Fruit fly (Drosophila melanogaster) whole organism, embryonic: ENCODE results near the gene hook.

Experiments
- Abd-B ChIP-seq: fragments of 200-800 bp; sonication (Bioruptor generic); optimal IDR thresholded peaks from 2 replicates; lab custom pipeline; 2018; ENCODE audit warnings: missing biosample characterization, mild to moderate bottlenecking, missing genetic modification characterization, moderate library complexity
- Bdp1 ChIP-seq: fragments of 200-800 bp; sonication (Bioruptor generic); optimal IDR thresholded peaks from 3 replicates; lab custom pipeline; 2016; ENCODE audit warnings: missing biosample characterization, missing genetic modification characterization
- Blimp-1 ChIP-seq: fragments of 200-800 bp; sonication (Bioruptor generic); optimal IDR thresholded peaks from 3 replicates; lab custom pipeline; 2018; ENCODE audit warnings: missing biosample characterization, missing genetic modification characterization, mild to moderate bottlenecking, moderate library complexity, missing genetic modification reagents
- CG10565 ChIP-seq: fragments of 200-800 bp; sonication (Bioruptor generic); optimal IDR thresholded peaks from 3 replicates; lab custom pipeline; 2016; ENCODE audit warnings: missing biosample characterization, mild to moderate bottlenecking, missing genetic modification characterization
- CG11456 ChIP-seq: fragments of 200-800 bp; sonication (Bioruptor generic); IDR thresholded peaks from 3 replicates; pipeline ENCODE4 v1.3.6; 2022; ENCODE audit warnings: missing biosample characterization, missing genetic modification characterization
- CG14014 ChIP-seq: fragments of 200-800 bp; sonication (Bioruptor generic); IDR thresholded peaks from 2 replicates; pipeline ENCODE4 v1.3.6; 2022; ENCODE audit warnings: missing biosample characterization, missing genetic modification characterization
- CG15514 ChIP-seq: fragments of 200-800 bp; sonication (Bioruptor generic); optimal IDR thresholded peaks from 3 replicates; lab custom pipeline; 2017; ENCODE audit warnings: missing biosample characterization, missing genetic modification characterization, mild to moderate bottlenecking, moderate library complexity, missing genetic modification reagents
- CG18599 ChIP-seq: fragments of 200-800 bp; sonication (Bioruptor generic); optimal IDR thresholded peaks from 3 replicates; lab custom pipeline; 2017; ENCODE audit warnings: missing biosample characterization, missing genetic modification characterization, mild to moderate bottlenecking, moderate library complexity, missing genetic modification reagents
- CG2199 ChIP-seq: fragments of 200-800 bp; sonication (Bioruptor generic); IDR thresholded peaks from 3 replicates; pipeline ENCODE4 v1.3.6; 2022; ENCODE audit warnings: missing biosample characterization, missing genetic modification characterization
- CG31224 ChIP-seq: fragments of 200-800 bp; sonication (Bioruptor generic); IDR thresholded peaks from 2 replicates; pipeline ENCODE4 v1.3.6; 2022; ENCODE audit warnings: missing biosample characterization, missing genetic modification characterization
- CG31388 ChIP-seq: fragments of 200-800 bp; sonication (Bioruptor generic); optimal IDR thresholded peaks from 2 replicates; lab custom pipeline; 2016; ENCODE audit warnings: missing biosample characterization, missing genetic modification characterization
- CG6689 ChIP-seq: fragments of 200-800 bp; sonication (Bioruptor generic); IDR thresholded peaks from 2 replicates; pipeline ENCODE4 v1.3.6; 2022; ENCODE audit warnings: missing biosample characterization, missing genetic modification characterization
- Gug ChIP-seq: fragments of 200-800 bp; sonication (Bioruptor generic); IDR thresholded peaks from 4 replicates; pipeline ENCODE4 v1.3.6; 2022; ENCODE audit warnings: missing biosample characterization, missing genetic modification characterization
- Hr51 ChIP-seq, 2 experiments: fragments of 200-800 bp; sonication (Bioruptor generic); optimal IDR thresholded peaks; 2 replicates in 1 of 2; 3 replicates in 1 of 2; lab custom pipeline; 2016 to 2018; ENCODE audit warnings: missing biosample characterization in 2 of 2, missing genetic modification characterization in 2 of 2, mild to moderate bottlenecking in 1 of 2, moderate library complexity in 1 of 2
- Hr78 ChIP-seq, 2 experiments: fragments of 200-800 bp in 1 of 2; fragments of >200 bp in 1 of 2; sonication (Bioruptor generic) in 1 of 2; optimal IDR thresholded peaks; 2 replicates each; lab custom pipeline; 2017 to 2019; ENCODE audit warnings: missing biosample characterization in 2 of 2, missing genetic modification characterization in 2 of 2, mild to moderate bottlenecking in 1 of 2, moderate library complexity in 1 of 2
- Med ChIP-seq: fragments of 200-800 bp; sonication (Bioruptor generic); peaks from one replicate; lab custom pipeline; 2016; ENCODE audit warnings: missing biosample characterization, missing genetic modification characterization, mild to moderate bottlenecking, inconsistent platforms, moderate library complexity
- Pdp1 ChIP-seq, 2 experiments: fragments of 200-800 bp; sonication (Bioruptor generic); optimal IDR thresholded peaks; 3 replicates each; lab custom pipeline; 2016; ENCODE audit warnings: missing biosample characterization in 2 of 2, missing genetic modification characterization in 2 of 2, mild to moderate bottlenecking in 1 of 2, moderate library complexity in 1 of 2
- Side ChIP-seq: fragments of 200-800 bp; sonication (Bioruptor generic); optimal IDR thresholded peaks from 2 replicates; lab custom pipeline; 2016; ENCODE audit warnings: missing biosample characterization, missing genetic modification characterization
- abd-A ChIP-seq: fragments of 200-800 bp; sonication (Bioruptor generic); optimal IDR thresholded peaks from 3 replicates; lab custom pipeline; 2019; ENCODE audit warnings: missing biosample characterization, mild to moderate bottlenecking, missing genetic modification characterization, moderate library complexity
- ase ChIP-seq: fragments of 200-800 bp; sonication (Bioruptor generic); IDR thresholded peaks from 3 replicates; pipeline ENCODE4 v1.3.6; 2022; ENCODE audit warnings: missing biosample characterization, missing genetic modification characterization
- bbx ChIP-seq: fragments of 200-800 bp; sonication (Bioruptor generic); IDR thresholded peaks from 2 replicates; pipeline ENCODE4 v1.3.6; 2022; ENCODE audit warnings: missing biosample characterization, missing genetic modification characterization; ENCODE audit not compliant: partially characterized antibody
- bigmax ChIP-seq: fragments of 200-800 bp; sonication (Bioruptor generic); optimal IDR thresholded peaks from 2 replicates; lab custom pipeline; 2018; ENCODE audit warnings: missing biosample characterization, mild to moderate bottlenecking, missing genetic modification characterization
- chn ChIP-seq: fragments of 200-800 bp; sonication (Bioruptor generic); optimal IDR thresholded peaks from 2 replicates; lab custom pipeline; 2016; ENCODE audit warnings: missing biosample characterization, missing genetic modification characterization
- dan ChIP-seq: fragments of 200-800 bp; sonication (Bioruptor generic); IDR thresholded peaks from 2 replicates; pipeline ENCODE4 v1.3.6; 2022; ENCODE audit warnings: missing biosample characterization, missing genetic modification characterization
- dysf ChIP-seq: fragments of 200-800 bp; sonication (Bioruptor generic); IDR thresholded peaks from 3 replicates; pipeline ENCODE4 v1.3.6; 2022; ENCODE audit warnings: missing biosample characterization, missing genetic modification characterization
- exex ChIP-seq: fragments of 200-800 bp; sonication (Bioruptor generic); optimal IDR thresholded peaks from 4 replicates; lab custom pipeline; 2018; ENCODE audit warnings: missing biosample characterization, mild to moderate bottlenecking, missing genetic modification characterization, moderate library complexity
- fd96Cb ChIP-seq: fragments of 200-800 bp; sonication (Bioruptor generic); optimal IDR thresholded peaks from 2 replicates; lab custom pipeline; 2018; ENCODE audit warnings: missing biosample characterization, mild to moderate bottlenecking, missing genetic modification characterization, moderate library complexity
- otp ChIP-seq: fragments of 200-800 bp; sonication (Bioruptor generic); IDR thresholded peaks from 3 replicates; pipeline ENCODE4, ENCODE4 v1.3.6; 2022; ENCODE audit warnings: missing biosample characterization, missing genetic modification characterization
- p53 ChIP-seq: fragments of 200-800 bp; sonication (Bioruptor generic); optimal IDR thresholded peaks from 2 replicates; lab custom pipeline; 2016; ENCODE audit warnings: missing biosample characterization, missing genetic modification characterization
- psq ChIP-seq: fragments of 200-800 bp; sonication (Bioruptor generic); optimal IDR thresholded peaks from 2 replicates; lab custom pipeline; 2017; ENCODE audit warnings: missing biosample characterization, missing genetic modification characterization
- sima ChIP-seq: fragments of 200-800 bp; sonication (Bioruptor generic); optimal IDR thresholded peaks from 2 replicates; lab custom pipeline; 2016; ENCODE audit warnings: missing biosample characterization, missing genetic modification characterization
- sqz ChIP-seq: fragments of 200-800 bp; sonication (Bioruptor generic); optimal IDR thresholded peaks from 3 replicates; lab custom pipeline; 2018; ENCODE audit warnings: missing biosample characterization, mild to moderate bottlenecking, missing genetic modification characterization

hook gene

dm6 chr2L:18995660-18996417, 37.5 kb downstream of the hook start, which contains the start of gene CG10650 (continued):
- TF ChIP-seq Side (GFP tag; lab: Kevin White, UChicago), result no peak
- no peak for TF ChIP-seq Hr51 (GFP tag; optimal IDR thresholded peaks at IDR 0.05; lab: Kevin White, UChicago)
- TF ChIP-seq CG10565, result no peak
- no peak for TF ChIP-seq bigmax (GFP tag; lab: Kevin White, UChicago)
- TF ChIP-seq CG31388, result no peak
- TF ChIP-seq Blimp-1, result no peak
- TF ChIP-seq Bdp1 (GFP tag; lab: Kevin White, UChicago), result no peak
- TF ChIP-seq ase (GFP tag; lab: Robert Waterston, UW), result no peak
- no peak for TF ChIP-seq dan
- no peak for TF ChIP-seq chn
- TF ChIP-seq sqz (GFP tag; lab: Kevin White, UChicago), result peak; percentile 61
- TF ChIP-seq CG18599 (GFP tag; lab: Kevin White, UChicago), result peak; percentile 13
- peak in 1 of 2 experiments; percentile 15 for TF ChIP-seq Hr78 (GFP tag; optimal IDR thresholded peaks at IDR 0.05; lab: Kevin White, UChicago)
- TF ChIP-seq exex (tag; lab: Kevin White, UChicago), result peak; percentile 39
- TF ChIP-seq CG15514 (GFP tag; lab: Kevin White, UChicago), result no peak
- 0 out of 3 replicates have a peak, but pooled peaks have one; percentile 19 for TF ChIP-seq otp
- no peak for TF ChIP-seq p53 (GFP tag; lab: Kevin White, UChicago)
- no peak for TF ChIP-seq dysf (GFP tag; lab: Robert Waterston, UW)
- TF ChIP-seq CG2199 (GFP tag; lab: Robert Waterston, UW), result 0 out of 3 replicates have a peak, but pooled peaks have one; percentile 34
- peak in 1 of 2 experiments; percentile 34 for TF ChIP-seq Pdp1 (GFP tag; optimal IDR thresholded peaks at IDR 0.05; lab: Kevin White, UChicago)

dm6 chr2L:18992196-18992595, 41.1 kb downstream of the hook start, which contains the start of gene CG46465:
Gene CG46465 (plus strand): TSS chr2L:18992496.
- TF ChIP-seq bbx (GFP tag; lab: Robert Waterston, UW) (no peak), abd-A (tag; lab: Kevin White, UChicago) (no peak), Gug (no peak)

dm6 chr2L:18990720-18991119, 42.6 kb downstream of the hook start, which contains the start of gene CG15169:
Gene CG15169 (plus strand): TSS chr2L:18991020.
- no peak for TF ChIP-seq Abd-B (GFP tag; lab: Kevin White, UChicago)
- no peak for TF ChIP-seq CG31224 (GFP tag; lab: Robert Waterston, UW)
- TF ChIP-seq fd96Cb, result no peak
- no peak for TF ChIP-seq CG6689 (GFP tag; lab: Robert Waterston, UW)
- peak; percentile 26 for TF ChIP-seq Med
- no peak for TF ChIP-seq psq (GFP tag; lab: Kevin White, UChicago)
- no peak for TF ChIP-seq bbx (GFP tag; lab: Robert Waterston, UW)
- peak; percentile 14; the same call in 1 of the 3 replicates for TF ChIP-seq CG11456
- TF ChIP-seq, all 482 proteins: peak for 2

dm6 chr2L:18990133-18990532, 43.2 kb downstream of the hook start, which contains the start of gene CG15170:
Gene CG15170 (minus strand): TSS chr2L:18990233.
- TF ChIP-seq sima (GFP tag; lab: Kevin White, UChicago), result no peak
- TF ChIP-seq exex (tag; lab: Kevin White, UChicago), result peak; percentile 41
- no peak for TF ChIP-seq CG14014 (GFP tag; lab: Robert Waterston, UW)
